Worm (Caenorhabditis elegans) whole organism, young adult: Measurements from ENCODE around the gene tbc-17.
"Not testable (repeated sequence)": the region's sequence is repeated elsewhere in the genome, so short reads cannot be mapped to it uniquely, and the experiment has no call there.

Experiments used
- B0019.2 ChIP-seq: fragments of 200-800 bp; sonication (Bioruptor generic); conservative IDR thresholded peaks from 2 replicates; pipeline ENCODE4 v1.3.6; 2022; ENCODE audit warnings: missing genetic modification reagents, missing genetic modification characterization, missing compliant biosample characterization
- B0336.3 ChIP-seq: fragments of 200-800 bp; sonication (Bioruptor generic); IDR thresholded peaks from 2 replicates; pipeline ENCODE4 v1.3.6; 2022; ENCODE audit warnings: missing genetic modification characterization, missing compliant biosample characterization
- F23B12.7 ChIP-seq: sonication (generic microtip); optimal IDR thresholded peaks from 2 replicates; lab custom pipeline; 2017; ENCODE audit warnings: missing genetic modification characterization, mild to moderate bottlenecking, missing compliant biosample characterization, antibody characterized with exemption, moderate library complexity; ENCODE audit not compliant: insufficient read depth
- K12H6.12 ChIP-seq: fragments of 200-800 bp; sonication (Bioruptor generic); optimal IDR thresholded peaks from 2 replicates; lab custom pipeline; 2018; ENCODE audit warnings: mild to moderate bottlenecking, missing genetic modification characterization, missing compliant biosample characterization
- T07F8.4 ChIP-seq: sonication (generic microtip); optimal IDR thresholded peaks from 2 replicates; lab custom pipeline; 2016; ENCODE audit warnings: mild to moderate bottlenecking, missing genetic modification characterization, moderate library complexity, missing compliant biosample characterization
- T26A5.8 ChIP-seq: sonication (generic microtip); optimal IDR thresholded peaks from 2 replicates; lab custom pipeline; 2016; ENCODE audit warnings: missing genetic modification characterization, missing compliant biosample characterization
- Y53G8AR.9 ChIP-seq: fragments of 200-800 bp; sonication (Bioruptor generic); conservative IDR thresholded peaks from 2 replicates; pipeline ENCODE4 v1.3.6; 2022; ENCODE audit warnings: missing genetic modification reagents, missing genetic modification characterization, missing compliant biosample characterization
- attf-6 ChIP-seq: fragments of 200-800 bp; sonication (Bioruptor generic); IDR thresholded peaks from 2 replicates; pipeline ENCODE4 v1.3.6; 2022; ENCODE audit warnings: missing genetic modification reagents, missing genetic modification characterization, missing compliant biosample characterization
- bed-1 ChIP-seq: fragments of 200-800 bp; sonication (Bioruptor generic); IDR thresholded peaks from 2 replicates; pipeline ENCODE4 v1.3.6; 2022; ENCODE audit warnings: missing genetic modification reagents, missing genetic modification characterization, missing compliant biosample characterization
- dpff-1 ChIP-seq: sonication (generic microtip); optimal IDR thresholded peaks from 2 replicates; lab custom pipeline; 2017; ENCODE audit warnings: mild to moderate bottlenecking, missing genetic modification characterization, missing compliant biosample characterization
- ekl-4 ChIP-seq: fragments of 200-800 bp; sonication (Bioruptor generic); IDR thresholded peaks from 2 replicates; pipeline ENCODE4 v1.3.6; 2022; ENCODE audit warnings: missing genetic modification reagents, missing genetic modification characterization, missing compliant biosample characterization
- ets-4 ChIP-seq: fragments of 200-800 bp; sonication (Bioruptor generic); optimal IDR thresholded peaks from 2 replicates; lab custom pipeline; 2018; ENCODE audit warnings: mild to moderate bottlenecking, missing genetic modification characterization, missing compliant biosample characterization
- hlh-12 ChIP-seq: sonication (generic microtip); optimal IDR thresholded peaks from 2 replicates; lab custom pipeline; 2016; ENCODE audit warnings: missing genetic modification characterization, missing compliant biosample characterization
- hlh-26 ChIP-seq: fragments of 200-800 bp; sonication (Bioruptor generic); conservative IDR thresholded peaks from 2 replicates; pipeline ENCODE4 v1.3.6; 2022; ENCODE audit warnings: missing genetic modification reagents, missing genetic modification characterization, missing compliant biosample characterization
- hmg-1.2 ChIP-seq: fragments of 200-800 bp; sonication (Bioruptor generic); IDR thresholded peaks from 2 replicates; pipeline ENCODE4 v1.3.6; 2022; ENCODE audit warnings: missing genetic modification reagents, missing genetic modification characterization, missing compliant biosample characterization
- lag-1 ChIP-seq: fragments of 200-800 bp; sonication (Bioruptor generic); IDR thresholded peaks from 2 replicates; pipeline ENCODE4 v1.3.6; 2022; ENCODE audit warnings: missing genetic modification reagents, missing genetic modification characterization, missing compliant biosample characterization
- lin-26 ChIP-seq: fragments of 200-800 bp; sonication (Bioruptor generic); IDR thresholded peaks from 2 replicates; pipeline ENCODE4 v1.3.6; 2022; ENCODE audit warnings: missing genetic modification reagents, missing genetic modification characterization, missing compliant biosample characterization
- lin-54 ChIP-seq: fragments of 200-800 bp; sonication (Bioruptor generic); optimal IDR thresholded peaks from 2 replicates; lab custom pipeline; 2018; ENCODE audit warnings: mild to moderate bottlenecking, missing genetic modification characterization, missing compliant biosample characterization
- lsl-1 ChIP-seq: fragments of 200-800 bp; sonication (Bioruptor generic); optimal IDR thresholded peaks from 2 replicates; lab custom pipeline; 2018; ENCODE audit warnings: mild to moderate bottlenecking, missing genetic modification characterization, moderate library complexity, missing compliant biosample characterization
- madf-6 ChIP-seq: fragments of 200-800 bp; sonication (Bioruptor generic); IDR thresholded peaks from 2 replicates; pipeline ENCODE4 v1.3.6; 2022; ENCODE audit warnings: missing genetic modification reagents, missing genetic modification characterization, missing compliant biosample characterization
- madf-8 ChIP-seq: fragments of 200-800 bp; sonication (Bioruptor generic); conservative IDR thresholded peaks from 2 replicates; pipeline ENCODE4 v1.3.6; 2022; ENCODE audit warnings: missing genetic modification reagents, missing genetic modification characterization, missing compliant biosample characterization
- mcd-1 ChIP-seq: fragments of 200-800 bp; sonication (Bioruptor generic); IDR thresholded peaks from 2 replicates; pipeline ENCODE4 v1.3.6; 2022; ENCODE audit warnings: missing genetic modification reagents, missing genetic modification characterization, missing compliant biosample characterization
- mxl-1 ChIP-seq: sonication (generic microtip); optimal IDR thresholded peaks from 2 replicates; lab custom pipeline; 2016; ENCODE audit warnings: missing genetic modification characterization, missing compliant biosample characterization
- nhr-120 ChIP-seq: fragments of 200-800 bp; sonication (Bioruptor generic); IDR thresholded peaks from 2 replicates; pipeline ENCODE4 v1.3.6; 2022; ENCODE audit warnings: missing genetic modification characterization, missing compliant biosample characterization
- nhr-27 ChIP-seq: fragments of 200-800 bp; sonication (Bioruptor generic); optimal IDR thresholded peaks from 2 replicates; lab custom pipeline; 2018; ENCODE audit warnings: mild to moderate bottlenecking, missing genetic modification characterization, moderate library complexity, missing compliant biosample characterization
- nhr-90 ChIP-seq: sonication (generic microtip); optimal IDR thresholded peaks from 2 replicates; lab custom pipeline; 2016; ENCODE audit warnings: missing genotype, mild to moderate bottlenecking, missing genetic modification characterization, missing compliant biosample characterization
- rcor-1 ChIP-seq: fragments of 200-800 bp; sonication (Bioruptor generic); IDR thresholded peaks from 2 replicates; pipeline ENCODE4 v1.3.6; 2022; ENCODE audit warnings: missing genetic modification reagents, missing genetic modification characterization, missing compliant biosample characterization
- repo-1 ChIP-seq: sonication (generic microtip); optimal IDR thresholded peaks from 2 replicates; lab custom pipeline; 2017; ENCODE audit warnings: mild to moderate bottlenecking, missing genetic modification characterization, missing compliant biosample characterization
- rpc-1 ChIP-seq, 2 experiments: fragments of 150-350 bp in 1 of 2; sonication (generic microtip) in 1 of 2; optimal IDR thresholded peaks; 2 replicates each; lab custom pipeline; 2014 to 2018; ENCODE audit warnings: missing biosample characterization in 1 of 2, missing genetic modification characterization in 1 of 2, missing genetic modification reagents in 1 of 2, missing genotype in 1 of 2
- sdz-38 ChIP-seq: sonication (generic microtip); optimal IDR thresholded peaks from 2 replicates; lab custom pipeline; 2016; ENCODE audit warnings: missing genotype, missing genetic modification characterization, missing compliant biosample characterization
- somi-1 ChIP-seq: fragments of 200-800 bp; sonication (Bioruptor generic); optimal IDR thresholded peaks from 2 replicates; lab custom pipeline; 2018; ENCODE audit warnings: mild to moderate bottlenecking, missing genetic modification characterization, missing compliant biosample characterization
- tbx-9 ChIP-seq: sonication (generic microtip); optimal IDR thresholded peaks from 2 replicates; lab custom pipeline; 2016; ENCODE audit warnings: borderline replicate concordance, missing genetic modification characterization, inconsistent platforms, missing compliant biosample characterization
- zim-3 ChIP-seq: sonication (generic microtip); optimal IDR thresholded peaks from 2 replicates; lab custom pipeline; 2017; ENCODE audit warnings: mild to moderate bottlenecking, missing genetic modification characterization, moderate library complexity, missing compliant biosample characterization
- ztf-22 ChIP-seq: fragments of 200-800 bp; sonication (Bioruptor generic); optimal IDR thresholded peaks from 2 replicates; lab custom pipeline; 2018; ENCODE audit warnings: mild to moderate bottlenecking, missing genetic modification characterization, moderate library complexity, missing compliant biosample characterization
- ztf-25 ChIP-seq: fragments of 200-800 bp; sonication (Bioruptor generic); IDR thresholded peaks from 2 replicates; pipeline ENCODE4 v1.3.6; 2022; ENCODE audit warnings: missing genetic modification reagents, missing genetic modification characterization, missing compliant biosample characterization
- ztf-28 ChIP-seq: fragments of 200-800 bp; sonication (Bioruptor generic); IDR thresholded peaks from 2 replicates; pipeline ENCODE4 v1.3.6; 2022; ENCODE audit warnings: missing genetic modification reagents, missing genetic modification characterization, missing compliant biosample characterization
- ztf-3 ChIP-seq: fragments of 200-800 bp; sonication (Bioruptor generic); optimal IDR thresholded peaks from 2 replicates; lab custom pipeline; 2018; ENCODE audit warnings: mild to moderate bottlenecking, missing genetic modification characterization, missing compliant biosample characterization

Gene tbc-17

ce11 chrII:12749720-12750119 is 55.5 kb downstream of the tbc-17 start:
- TF ChIP-seq bed-1 = 0 out of 2 replicates have a peak, but pooled peaks have one; percentile 75
- peak; percentile 64; the same call in 1 of the 2 replicates for TF ChIP-seq lin-26 (GFP tag; lab: Robert Waterston, UW)
- TF ChIP-seq nhr-120 (GFP tag; lab: Robert Waterston, UW) = 0 out of 2 replicates have a peak, but pooled peaks have one; percentile 83
- TF ChIP-seq rcor-1 (GFP tag; lab: Robert Waterston, UW) = peak; percentile 61; the same call in 1 of the 2 replicates

ce11 chrII:12753725-12754124 is 59.5 kb downstream of the tbc-17 start, which contains the start of gene Y46G5A.39:
Gene Y46G5A.39, minus strand, starts transcription at chrII:12753825.
- not testable (repeated sequence) for TF ChIP-seq T26A5.8 (tag; lab: Kevin White, UChicago); repo-1; K12H6.12

- no peak for TF ChIP-seq T07F8.4 (tag; lab: Kevin White, UChicago)
- TF ChIP-seq, all 124 proteins: peak for 0
These were observed 62.0 kb downstream of the tbc-17 start, which contains the start of the genes Y46G5A.7 and Y46G5A.8 for ce11 chrII:12756180-12756579. Gene Y46G5A.7, minus strand, starts transcription at chrII:12756332. Gene Y46G5A.8, plus strand, starts transcription at chrII:12756338.

ce11 chrII:12760497-12760896 is 66.3 kb downstream of the tbc-17 start, which contains the start of gene cnp-2:
Gene cnp-2, plus strand, starts transcription at chrII:12760797.
- TF ChIP-seq nhr-90 (no peak), ets-4 (GFP tag; lab: Kevin White, UChicago) (no peak), ztf-22 (GFP tag; lab: Kevin White, UChicago) (no peak), lag-1 (no peak)

ce11 chrII:12764476-12764875 is 70.3 kb downstream of the tbc-17 start:
- 0 out of 2 replicates have a peak, but pooled peaks have one; percentile 18 for TF ChIP-seq B0019.2
- no peak for TF ChIP-seq sdz-38 (tag; lab: Kevin White, UChicago)

ce11 chrII:12766443-12767188 is 72.4 kb downstream of the tbc-17 start:
- TF ChIP-seq lsl-1 (GFP tag; lab: Kevin White, UChicago) (peak; percentile 14), ztf-3 (GFP tag; lab: Kevin White, UChicago) (no peak), madf-8 (GFP tag; lab: Robert Waterston, UW) (no peak), madf-6 (GFP tag; lab: Robert Waterston, UW) (peak; percentile 50), mxl-1 (tag; lab: Kevin White, UChicago) (no peak), rpc-1 (optimal IDR thresholded peaks at IDR 0.05; lab: Kevin White, UChicago) (no peak), rpc-1 (tag; optimal IDR thresholded peaks at IDR 0.05; lab: Kevin White, UChicago) (no peak), lag-1 (no peak), dpff-1 (tag; lab: Kevin White, UChicago) (no peak), hlh-12 (no peak), hlh-26 (GFP tag; lab: Robert Waterston, UW) (no peak), attf-6 (0 out of 2 replicates have a peak, but pooled peaks have one; percentile 16), hmg-1.2 (0 out of 2 replicates have a peak, but pooled peaks have one; percentile 11), F23B12.7 (tag; lab: Kevin White, UChicago) (no peak), somi-1 (GFP tag; lab: Kevin White, UChicago) (no peak), ekl-4 (GFP tag; lab: Robert Waterston, UW) (peak; percentile 63), tbx-9 (no peak), ztf-25 (no peak), Y53G8AR.9 (GFP tag; lab: Robert Waterston, UW) (no peak), rcor-1 (GFP tag; lab: Robert Waterston, UW) (no peak), lin-54 (no peak), zim-3 (tag; lab: Kevin White, UChicago) (no peak), B0336.3 (GFP tag; lab: Robert Waterston, UW) (peak; percentile 59; the same call in 1 of the 2 replicates), nhr-27 (peak; percentile 25), mcd-1 (GFP tag; lab: Robert Waterston, UW) (peak; percentile 27; the same call in 1 of the 2 replicates), ztf-28 (no peak), nhr-120 (GFP tag; lab: Robert Waterston, UW) (no peak), repo-1 (no peak)
